Fruit fly (Drosophila melanogaster): ENCODE results near the gene CG31391.
A peak's percentile ranks its signal among the peaks of the same experiment; 100 is the strongest.

Gene CG31391

DNA sequence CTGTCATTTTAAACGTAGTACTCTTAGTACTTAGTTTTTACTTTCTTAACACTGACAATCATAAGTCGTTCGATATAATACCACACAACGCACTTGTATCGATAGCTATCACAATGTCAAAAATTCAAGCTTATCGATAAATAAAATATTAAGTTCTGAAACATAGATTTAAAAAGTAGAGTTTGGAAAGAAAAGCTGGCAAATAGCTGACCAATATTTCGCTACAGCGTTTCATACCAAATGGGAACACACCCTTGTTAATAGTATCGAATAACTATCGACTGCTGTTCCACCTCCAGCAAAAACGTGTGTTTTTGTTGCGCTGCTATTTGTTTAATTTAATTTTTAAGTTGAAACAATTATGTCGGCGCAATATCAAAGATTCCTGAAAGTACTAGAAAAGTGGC is 8.5 kb downstream of the CG31391 start, which contains the start of the genes pug, CG14683 and CG46459 (continued):
- TF ChIP-seq Tbp (GFP tag; optimal IDR thresholded peaks at IDR 0.05): no peak
- peak; percentile 12 for TF ChIP-seq PHDP (tag; optimal IDR thresholded peaks at IDR 0.05)
- no peak for TF ChIP-seq Hr78 (GFP tag; optimal IDR thresholded peaks at IDR 0.05)
- TF ChIP-seq CG12219 (GFP tag; optimal IDR thresholded peaks at IDR 0.05): no peak
- TF ChIP-seq Six4 (GFP tag; optimal IDR thresholded peaks at IDR 0.05): no peak
- TF ChIP-seq Sox100B (GFP tag; optimal IDR thresholded peaks at IDR 0.05): no peak
- no peak for TF ChIP-seq dan (GFP tag; IDR thresholded peaks at IDR 0.05)
- no peak for TF ChIP-seq yki (optimal IDR thresholded peaks at IDR 0.05)
- peak; percentile 67 for TF ChIP-seq Ets65A (GFP tag)
- peak; percentile 45 for TF ChIP-seq CG17829 (tag; optimal IDR thresholded peaks at IDR 0.05)
- TF ChIP-seq grau (tag; optimal IDR thresholded peaks at IDR 0.05): peak; percentile 31
- TF ChIP-seq Dip2 (GFP tag; IDR thresholded peaks at IDR 0.05): no peak
- TF ChIP-seq emc (GFP tag; optimal IDR thresholded peaks at IDR 0.05): no peak
- TF ChIP-seq hbn (GFP tag; IDR thresholded peaks at IDR 0.05; ENCODE audit: partially characterized antibody): peak; percentile 97
- TF ChIP-seq toy (GFP tag; IDR thresholded peaks at IDR 0.05): no peak
- TF ChIP-seq Blimp-1 (GFP tag; optimal IDR thresholded peaks at IDR 0.05): no peak
- TF ChIP-seq sr (GFP tag; IDR thresholded peaks at IDR 0.05): no peak
- peak; percentile 87 for TF ChIP-seq CG7963 (GFP tag; IDR thresholded peaks at IDR 0.05; ENCODE audit: partially characterized antibody)
- no peak for TF ChIP-seq CG2875 (GFP tag; optimal IDR thresholded peaks at IDR 0.05)
- peak; percentile 64 for TF ChIP-seq CG14710 (tag; optimal IDR thresholded peaks at IDR 0.05)
- TF ChIP-seq CG31388 (GFP tag; optimal IDR thresholded peaks at IDR 0.05): no peak
- TF ChIP-seq CG3281 (GFP tag; optimal IDR thresholded peaks at IDR 0.05): peak; percentile 41
- no peak for TF ChIP-seq zf30C (GFP tag; optimal IDR thresholded peaks at IDR 0.05)
- TF ChIP-seq Fer1 (GFP tag; optimal IDR thresholded peaks at IDR 0.05): no peak
- peak; percentile 15 for TF ChIP-seq Bteb2 (GFP tag; optimal IDR thresholded peaks at IDR 0.05)
- peak; percentile 22 for TF ChIP-seq CG15514 (GFP tag; optimal IDR thresholded peaks at IDR 0.05)
- TF ChIP-seq tin (GFP tag; optimal IDR thresholded peaks at IDR 0.05): peak; percentile 36
- no peak for TF ChIP-seq CG4730 (GFP tag; IDR thresholded peaks at IDR 0.05)
- no peak for TF ChIP-seq CG10274 (GFP tag; optimal IDR thresholded peaks at IDR 0.05)
- no peak for TF ChIP-seq bowl (GFP tag; IDR thresholded peaks at IDR 0.05)
- no peak for TF ChIP-seq CG33213 (GFP tag; optimal IDR thresholded peaks at IDR 0.05)
- peak; percentile 4 for TF ChIP-seq az2 (GFP tag; optimal IDR thresholded peaks at IDR 0.05)
- no peak for TF ChIP-seq hth (optimal IDR thresholded peaks at IDR 0.05)
- peak; percentile 25 for TF ChIP-seq Max (GFP tag; optimal IDR thresholded peaks at IDR 0.05)
- peak; percentile 85; the same call in 3 of the 4 replicates for TF ChIP-seq chinmo (GFP tag; IDR thresholded peaks at IDR 0.05; ENCODE audit: partially characterized antibody)
- no peak for TF ChIP-seq CG11247 (GFP tag; IDR thresholded peaks at IDR 0.05)
- TF ChIP-seq Antp (GFP tag; optimal IDR thresholded peaks at IDR 0.05): peak; percentile 64
- TF ChIP-seq maf-S (GFP tag; optimal IDR thresholded peaks at IDR 0.05): peak; percentile 41
- TF ChIP-seq h (optimal IDR thresholded peaks at IDR 0.05): no peak
- TF ChIP-seq Dek (tag; optimal IDR thresholded peaks at IDR 0.05): no peak
- peak; percentile 93 for TF ChIP-seq Myb (GFP tag; optimal IDR thresholded peaks at IDR 0.05)
- TF ChIP-seq p53 (GFP tag; optimal IDR thresholded peaks at IDR 0.05): peak; percentile 24
- TF ChIP-seq bsh (GFP tag; optimal IDR thresholded peaks at IDR 0.05): peak in 1 of 2 experiments; percentile 9
- no peak for TF ChIP-seq lov (optimal IDR thresholded peaks at IDR 0.05)
- TF ChIP-seq lov (GFP tag; IDR thresholded peaks at IDR 0.05): no peak
- TF ChIP-seq Fer2 (tag; optimal IDR thresholded peaks at IDR 0.05): no peak
- peak in 1 of 3 experiments; percentile 26 for TF ChIP-seq lola (GFP tag; optimal IDR thresholded peaks at IDR 0.05)
- no peak for TF ChIP-seq crol (GFP tag; IDR thresholded peaks at IDR 0.05)
- TF ChIP-seq otp (GFP tag; IDR thresholded peaks at IDR 0.05): no peak
- TF ChIP-seq stwl (tag; optimal IDR thresholded peaks at IDR 0.05): peak; percentile 94
- TF ChIP-seq CG10462 (GFP tag; optimal IDR thresholded peaks at IDR 0.05): no peak
- peak; percentile 98 for TF ChIP-seq CG16813 (GFP tag; IDR thresholded peaks at IDR 0.05; ENCODE audit: partially characterized antibody)

All from whole organism, embryonic.